Worm (Caenorhabditis elegans) whole organism, late embryonic: ENCODE results near the gene F08G12.1.

ENCODE experiments used
- C08G9.2 ChIP-seq: sonication (generic microtip); optimal IDR thresholded peaks from 2 replicates; lab custom pipeline; 2016; ENCODE audit warnings: mild to moderate bottlenecking, missing genetic modification characterization, moderate library complexity, missing compliant biosample characterization
- C38D4.7 ChIP-seq: fragments of 200-800 bp; sonication (Bioruptor generic); optimal IDR thresholded peaks from 2 replicates; lab custom pipeline; 2018; ENCODE audit warnings: mild to moderate bottlenecking, missing genetic modification characterization, moderate library complexity, missing compliant biosample characterization
- F13H6.1 ChIP-seq: sonication (generic microtip); optimal IDR thresholded peaks from 2 replicates; lab custom pipeline; 2016; ENCODE audit warnings: missing genetic modification characterization, missing compliant biosample characterization
- T23F11.4 ChIP-seq: fragments of 200-800 bp; sonication (Bioruptor generic); optimal IDR thresholded peaks from 2 replicates; lab custom pipeline; 2018; ENCODE audit warnings: mild to moderate bottlenecking, missing genetic modification characterization, missing compliant biosample characterization
- Y22D7AL.16 ChIP-seq: sonication (generic microtip); optimal IDR thresholded peaks from 2 replicates; lab custom pipeline; 2016; ENCODE audit warnings: missing genetic modification characterization, missing compliant biosample characterization
- ahr-1 ChIP-seq: sonication (generic microtip); optimal IDR thresholded peaks from 2 replicates; lab custom pipeline; 2016; ENCODE audit warnings: missing genetic modification characterization, missing compliant biosample characterization
- ceh-14 ChIP-seq: sonication (generic microtip); optimal IDR thresholded peaks from 2 replicates; lab custom pipeline; 2016; ENCODE audit warnings: missing genotype, missing genetic modification characterization, missing compliant biosample characterization
- ceh-18 ChIP-seq: sonication (generic microtip); optimal IDR thresholded peaks from 2 replicates; lab custom pipeline; 2016; ENCODE audit warnings: missing genetic modification characterization, missing compliant biosample characterization
- ceh-19 ChIP-seq: fragments of 200-800 bp; sonication (Bioruptor generic); optimal IDR thresholded peaks from 2 replicates; lab custom pipeline; 2018; ENCODE audit warnings: mild to moderate bottlenecking, missing genetic modification characterization, missing compliant biosample characterization
- ceh-2 ChIP-seq: sonication (generic microtip); optimal IDR thresholded peaks from 2 replicates; lab custom pipeline; 2016; ENCODE audit warnings: missing genotype, missing genetic modification characterization, missing compliant biosample characterization
- ceh-22 ChIP-seq: sonication (generic microtip); optimal IDR thresholded peaks from 2 replicates; lab custom pipeline; 2017; ENCODE audit warnings: missing biosample characterization, missing genetic modification characterization
- ceh-24 ChIP-seq: sonication (generic microtip); optimal IDR thresholded peaks from 2 replicates; lab custom pipeline; 2016; ENCODE audit warnings: mild to moderate bottlenecking, missing genetic modification characterization, missing compliant biosample characterization
- ceh-30 ChIP-seq: fragments of 150-350 bp; optimal IDR thresholded peaks from 2 replicates; lab custom pipeline; 2014; ENCODE audit warnings: missing biosample characterization, missing genetic modification characterization
- ceh-31 ChIP-seq: sonication (generic microtip); optimal IDR thresholded peaks from 2 replicates; lab custom pipeline; 2016; ENCODE audit warnings: missing genetic modification characterization, missing compliant biosample characterization
- ceh-34 ChIP-seq: sonication (generic microtip); optimal IDR thresholded peaks from 2 replicates; lab custom pipeline; 2016; ENCODE audit warnings: mild to moderate bottlenecking, missing genetic modification characterization, missing compliant biosample characterization
- ceh-45 ChIP-seq: fragments of 200-800 bp; sonication (Bioruptor generic); IDR thresholded peaks from 2 replicates; pipeline ENCODE4 v1.3.6; 2022; ENCODE audit warnings: missing genetic modification reagents, missing genetic modification characterization, missing compliant biosample characterization
- ceh-48 ChIP-seq: sonication (generic microtip); optimal IDR thresholded peaks from 2 replicates; lab custom pipeline; 2016; ENCODE audit warnings: missing genetic modification characterization, inconsistent platforms, missing compliant biosample characterization
- ceh-6 ChIP-seq: fragments of 200-800 bp; sonication (Bioruptor generic); optimal IDR thresholded peaks from 2 replicates; lab custom pipeline; 2018; ENCODE audit warnings: mild to moderate bottlenecking, missing genetic modification characterization, missing compliant biosample characterization
- che-1 ChIP-seq: sonication (generic microtip); optimal IDR thresholded peaks from 2 replicates; lab custom pipeline; 2016; ENCODE audit warnings: mild to moderate bottlenecking, missing genetic modification characterization, missing compliant biosample characterization
- dmd-4 ChIP-seq: sonication (generic microtip); optimal IDR thresholded peaks from 2 replicates; lab custom pipeline; 2016; ENCODE audit warnings: borderline replicate concordance, missing genetic modification characterization, missing compliant biosample characterization
- dve-1 ChIP-seq: sonication (generic microtip); optimal IDR thresholded peaks from 2 replicates; lab custom pipeline; 2017; ENCODE audit warnings: antibody characterized with exemption, mild to moderate bottlenecking, missing genetic modification characterization, missing compliant biosample characterization
- elt-2 ChIP-seq: sonication (generic microtip); optimal IDR thresholded peaks from 2 replicates; lab custom pipeline; 2016; ENCODE audit warnings: missing genetic modification reagents, missing genetic modification characterization, missing compliant biosample characterization
- ets-4 ChIP-seq: sonication (generic microtip); optimal IDR thresholded peaks from 2 replicates; lab custom pipeline; 2016; ENCODE audit warnings: missing genetic modification characterization, missing compliant biosample characterization
- eyg-1 ChIP-seq: sonication (generic microtip); optimal IDR thresholded peaks from 2 replicates; lab custom pipeline; 2016; ENCODE audit warnings: missing genotype, missing genetic modification characterization, missing compliant biosample characterization
- fax-1 ChIP-seq: sonication (generic microtip); optimal IDR thresholded peaks from 2 replicates; lab custom pipeline; 2016; ENCODE audit warnings: missing genotype, missing genetic modification characterization, missing compliant biosample characterization
- fkh-10 ChIP-seq: fragments of 150-350 bp; optimal IDR thresholded peaks from 2 replicates; lab custom pipeline; 2014; ENCODE audit warnings: missing biosample characterization, missing genetic modification reagents, missing genetic modification characterization
- fkh-6 ChIP-seq: sonication (generic microtip); optimal IDR thresholded peaks from 2 replicates; lab custom pipeline; 2016; ENCODE audit warnings: missing genetic modification characterization, missing compliant biosample characterization
- hlh-13 ChIP-seq: fragments of 200-800 bp; sonication (Bioruptor generic); optimal IDR thresholded peaks from 2 replicates; lab custom pipeline; 2018; ENCODE audit warnings: mild to moderate bottlenecking, missing genetic modification characterization, missing compliant biosample characterization
- madf-2 ChIP-seq: sonication (generic microtip); optimal IDR thresholded peaks from 2 replicates; lab custom pipeline; 2017; ENCODE audit warnings: missing genetic modification characterization, missing compliant biosample characterization
- mec-3 ChIP-seq: sonication (generic microtip); optimal IDR thresholded peaks from 2 replicates; lab custom pipeline; 2016; ENCODE audit warnings: borderline replicate concordance, missing genetic modification characterization, missing compliant biosample characterization
- nfya-1 ChIP-seq: sonication (generic microtip); optimal IDR thresholded peaks from 2 replicates; lab custom pipeline; 2017; ENCODE audit warnings: missing genetic modification characterization, mild to moderate bottlenecking, missing compliant biosample characterization, antibody characterized with exemption, moderate library complexity
- nhr-232 ChIP-seq: sonication (generic microtip); optimal IDR thresholded peaks from 2 replicates; lab custom pipeline; 2016; ENCODE audit warnings: missing genetic modification characterization, missing compliant biosample characterization
- npax-4 ChIP-seq: sonication (generic microtip); optimal IDR thresholded peaks from 2 replicates; lab custom pipeline; 2016; ENCODE audit warnings: missing genetic modification characterization, missing compliant biosample characterization
- odd-2 ChIP-seq: sonication (generic microtip); optimal IDR thresholded peaks from 2 replicates; lab custom pipeline; 2017; ENCODE audit warnings: antibody characterized with exemption, mild to moderate bottlenecking, missing genetic modification characterization, missing compliant biosample characterization
- pag-3 ChIP-seq: sonication (generic microtip); optimal IDR thresholded peaks from 2 replicates; lab custom pipeline; 2016; ENCODE audit warnings: missing compliant biosample characterization, missing genetic modification characterization, borderline replicate concordance
- pax-1 ChIP-seq: fragments of 150-350 bp; optimal IDR thresholded peaks from 2 replicates; lab custom pipeline; 2014; ENCODE audit warnings: missing biosample characterization, missing genetic modification characterization
- pha-2 ChIP-seq: sonication (generic microtip); optimal IDR thresholded peaks from 2 replicates; lab custom pipeline; 2017; ENCODE audit warnings: mild to moderate bottlenecking, missing genetic modification characterization, missing compliant biosample characterization
- pha-4 ChIP-seq: fragments of 150-350 bp; optimal IDR thresholded peaks from 2 replicates; lab custom pipeline; 2018; ENCODE audit warnings: missing biosample characterization, missing genetic modification reagents, missing genetic modification characterization
- pros-1 ChIP-seq: fragments of 150-350 bp; optimal IDR thresholded peaks from 2 replicates; lab custom pipeline; 2014; ENCODE audit warnings: missing biosample characterization, missing genetic modification reagents, missing genetic modification characterization
- ref-2 ChIP-seq: sonication (generic microtip); optimal IDR thresholded peaks from 2 replicates; lab custom pipeline; 2016; ENCODE audit warnings: missing genetic modification characterization, missing compliant biosample characterization
- rnt-1 ChIP-seq: sonication (generic microtip); optimal IDR thresholded peaks from 2 replicates; lab custom pipeline; 2016; ENCODE audit warnings: missing genetic modification characterization, missing compliant biosample characterization
- sox-4 ChIP-seq: sonication (generic microtip); optimal IDR thresholded peaks from 2 replicates; lab custom pipeline; 2017; ENCODE audit warnings: mild to moderate bottlenecking, missing genetic modification characterization, inconsistent platforms, missing compliant biosample characterization
- tbx-2 ChIP-seq: sonication (generic microtip); optimal IDR thresholded peaks from 2 replicates; lab custom pipeline; 2016; ENCODE audit warnings: missing genetic modification characterization, missing compliant biosample characterization
- tbx-7 ChIP-seq: sonication (generic microtip); optimal IDR thresholded peaks from 2 replicates; lab custom pipeline; 2016; ENCODE audit warnings: missing genotype, missing genetic modification characterization, missing compliant biosample characterization
- ttx-3 ChIP-seq: sonication (generic microtip); optimal IDR thresholded peaks from 2 replicates; lab custom pipeline; 2016; ENCODE audit warnings: missing genetic modification reagents, missing genetic modification characterization, missing compliant biosample characterization
- unc-42 ChIP-seq: sonication (generic microtip); optimal IDR thresholded peaks from 2 replicates; lab custom pipeline; 2016; ENCODE audit warnings: missing genotype, missing genetic modification characterization, missing compliant biosample characterization
- unc-55 ChIP-seq: sonication (generic microtip); optimal IDR thresholded peaks from 2 replicates; lab custom pipeline; 2017; ENCODE audit warnings: missing biosample characterization, missing genetic modification reagents, missing genetic modification characterization
- zip-5 ChIP-seq: sonication (generic microtip); optimal IDR thresholded peaks from 2 replicates; lab custom pipeline; 2016; ENCODE audit warnings: missing genetic modification characterization, missing compliant biosample characterization

F08G12.1 gene

DNA sequence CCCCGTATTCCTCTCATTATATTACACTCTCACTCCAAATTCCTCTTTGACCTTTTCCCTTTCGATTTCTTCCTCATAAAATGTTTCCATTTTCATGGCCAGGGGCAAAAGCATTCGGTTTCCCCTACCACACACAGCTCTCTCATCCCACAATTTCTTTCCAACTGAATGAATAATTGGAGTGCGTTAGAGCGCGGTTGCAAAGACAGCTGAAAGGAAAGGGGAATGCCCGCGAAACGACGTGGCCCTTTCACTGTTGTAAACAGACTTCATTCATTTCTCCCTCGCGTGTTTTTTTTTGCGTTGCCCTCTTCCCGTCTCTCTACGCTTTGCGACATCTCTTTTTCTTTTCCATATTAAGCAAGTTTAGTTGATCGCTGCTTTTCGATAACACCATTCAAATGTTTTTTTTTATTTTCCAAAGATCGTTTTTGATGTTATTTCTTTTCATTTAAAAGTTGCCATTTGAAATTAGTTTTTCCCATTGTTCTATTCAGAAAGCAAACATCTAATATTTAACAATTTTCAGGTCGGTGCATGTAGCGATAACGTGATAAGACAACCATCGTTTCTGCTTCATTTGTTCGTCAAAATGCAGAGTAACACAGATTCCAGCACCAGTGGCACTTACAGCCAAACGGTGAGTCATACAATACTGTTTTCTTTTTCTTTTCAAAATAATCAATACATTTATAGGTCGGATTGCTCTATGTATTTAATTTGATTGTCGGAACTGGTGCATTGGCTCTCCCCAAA lies 43.2 kb downstream of the F08G12.1 start, which contains the start of gene C03A3.2:
C03A3.2 (plus strand) TSS at position 530 of the 756 bp plus-strand sequence.
- TF ChIP-seq T23F11.4 (GFP tag; lab: Kevin White, UChicago): no peak
- no peak for TF ChIP-seq ceh-30 (tag; lab: Kevin White, UChicago)
- TF ChIP-seq F13H6.1: no peak
- TF ChIP-seq ref-2: peak; percentile 2
- peak; percentile 13 for TF ChIP-seq madf-2 (tag; lab: Kevin White, UChicago)
- no peak for TF ChIP-seq che-1
- peak; percentile 23 for TF ChIP-seq ceh-6
- TF ChIP-seq unc-55: no peak
- TF ChIP-seq pha-4 (tag; lab: Kevin White, UChicago): no peak
- no peak for TF ChIP-seq fax-1 (tag; lab: Kevin White, UChicago)
- TF ChIP-seq ceh-48 (tag; lab: Kevin White, UChicago): no peak
- peak; percentile 90 for TF ChIP-seq unc-42
- TF ChIP-seq elt-2 (tag; lab: Kevin White, UChicago): no peak
- peak; percentile 77 for TF ChIP-seq nfya-1 (tag; lab: Kevin White, UChicago)
- no peak for TF ChIP-seq tbx-7 (tag; lab: Kevin White, UChicago)
- peak; percentile 68 for TF ChIP-seq ceh-14 (tag; lab: Kevin White, UChicago)
- TF ChIP-seq tbx-2: peak; percentile 76
- peak; percentile 94 for TF ChIP-seq ceh-31 (tag; lab: Kevin White, UChicago)
- TF ChIP-seq nhr-232 (tag; lab: Kevin White, UChicago): no peak
- TF ChIP-seq ceh-18 (tag; lab: Kevin White, UChicago): peak; percentile 81
- TF ChIP-seq ceh-34 (tag; lab: Kevin White, UChicago): peak; percentile 66
- peak; percentile 20 for TF ChIP-seq rnt-1
- TF ChIP-seq C38D4.7 (GFP tag; lab: Kevin White, UChicago): no peak
- no peak for TF ChIP-seq Y22D7AL.16
- peak; percentile 43 for TF ChIP-seq pros-1 (tag; lab: Kevin White, UChicago)

ce11 chrX:11257071-11257470 lies 48.6 kb downstream of the F08G12.1 start, which contains the start of gene C03A3.1:
C03A3.1 (plus strand) TSS chrX:11257361.
- TF ChIP-seq C08G9.2 (peak; percentile 52), dve-1 (tag; lab: Kevin White, UChicago) (no peak), odd-2 (no peak), ttx-3 (tag; lab: Kevin White, UChicago) (no peak), ceh-6 (no peak), tbx-2 (peak; percentile 49), sox-4 (tag; lab: Kevin White, UChicago) (no peak), rnt-1 (peak; percentile 49), fkh-6 (tag; lab: Kevin White, UChicago) (no peak), ets-4 (tag; lab: Kevin White, UChicago) (no peak), unc-55 (no peak), ceh-14 (tag; lab: Kevin White, UChicago) (peak; percentile 38), ceh-19 (GFP tag; lab: Kevin White, UChicago) (peak; percentile 39), mec-3 (tag; lab: Kevin White, UChicago) (no peak), ref-2 (peak; percentile 16), ceh-31 (tag; lab: Kevin White, UChicago) (peak; percentile 75), zip-5 (tag; lab: Kevin White, UChicago) (no peak), dmd-4 (tag; lab: Kevin White, UChicago) (no peak), elt-2 (tag; lab: Kevin White, UChicago) (no peak), ceh-18 (tag; lab: Kevin White, UChicago) (peak; percentile 1), eyg-1 (tag; lab: Kevin White, UChicago) (no peak), pha-2 (tag; lab: Kevin White, UChicago) (no peak), ceh-2 (tag; lab: Kevin White, UChicago) (peak; percentile 12), ceh-34 (tag; lab: Kevin White, UChicago) (peak; percentile 77), pros-1 (tag; lab: Kevin White, UChicago) (no peak), madf-2 (tag; lab: Kevin White, UChicago) (no peak), npax-4 (tag; lab: Kevin White, UChicago) (no peak), fkh-10 (GFP tag; lab: Kevin White, UChicago) (no peak), Y22D7AL.16 (no peak), pax-1 (no peak), pag-3 (tag; lab: Kevin White, UChicago) (no peak), ahr-1 (tag; lab: Kevin White, UChicago) (no peak), ceh-24 (tag; lab: Kevin White, UChicago) (no peak), C38D4.7 (GFP tag; lab: Kevin White, UChicago) (no peak), ceh-30 (tag; lab: Kevin White, UChicago) (no peak), ceh-22 (no peak), hlh-13 (GFP tag; lab: Kevin White, UChicago) (no peak), che-1 (no peak), T23F11.4 (GFP tag; lab: Kevin White, UChicago) (no peak), ceh-45 (GFP tag; lab: Robert Waterston, UW) (no peak)
